Worm (Caenorhabditis elegans): ENCODE data around the gene set-16.
A peak's percentile ranks its signal among the peaks of the same experiment; 100 is the strongest.

set-16 gene

ce11 chrIII:13660123-13660522 lies 16.4 kb downstream of the set-16 start:
- TF ChIP-seq pha-4 (tag; optimal IDR thresholded peaks at IDR 0.05): no peak
- TF ChIP-seq sea-2 (GFP tag; optimal IDR thresholded peaks at IDR 0.05): no peak
- TF ChIP-seq egl-27 (tag; optimal IDR thresholded peaks at IDR 0.05): no peak
- no peak for TF ChIP-seq jun-1 (tag; optimal IDR thresholded peaks at IDR 0.05)
- no peak for TF ChIP-seq nhr-77 (tag; optimal IDR thresholded peaks at IDR 0.05)
- TF ChIP-seq ceh-9 (tag; optimal IDR thresholded peaks at IDR 0.05): no peak
- no peak for TF ChIP-seq daf-12 (tag; optimal IDR thresholded peaks at IDR 0.05)
- TF ChIP-seq skn-1 (tag; optimal IDR thresholded peaks at IDR 0.05): no peak
- no peak for TF ChIP-seq nhr-237 (tag; optimal IDR thresholded peaks at IDR 0.05)
- no peak for TF ChIP-seq fos-1 (tag; optimal IDR thresholded peaks at IDR 0.05)
- no peak for TF ChIP-seq zag-1 (tag; optimal IDR thresholded peaks at IDR 0.05)
- no peak for TF ChIP-seq lin-39 (tag; optimal IDR thresholded peaks at IDR 0.05)
- TF ChIP-seq nhr-67 (tag; optimal IDR thresholded peaks at IDR 0.05): no peak

- TF ChIP-seq unc-62 (GFP tag; optimal IDR thresholded peaks at IDR 0.05) (peak; percentile 6), skn-1 (tag; optimal IDR thresholded peaks at IDR 0.05) (no peak), nhr-11 (tag; optimal IDR thresholded peaks at IDR 0.05) (no peak)
Measured at ce11 chrIII:13666406-13666805, 22.7 kb downstream of the set-16 start.

- no peak for TF ChIP-seq unc-62 (GFP tag; optimal IDR thresholded peaks at IDR 0.05)
- TF ChIP-seq egl-5 (tag; optimal IDR thresholded peaks at IDR 0.05): no peak
- TF ChIP-seq pha-4 (tag; optimal IDR thresholded peaks at IDR 0.05): no peak
- TF ChIP-seq elt-3 (tag; optimal IDR thresholded peaks at IDR 0.05): no peak
- TF ChIP-seq nhr-11 (tag; optimal IDR thresholded peaks at IDR 0.05): no peak
- no peak for TF ChIP-seq R02D3.7 (tag; optimal IDR thresholded peaks at IDR 0.05)
- no peak for TF ChIP-seq nhr-12 (tag; optimal IDR thresholded peaks at IDR 0.05)
- TF ChIP-seq mml-1 (tag; optimal IDR thresholded peaks at IDR 0.05): no peak
- TF ChIP-seq lsy-12 (tag; optimal IDR thresholded peaks at IDR 0.05): no peak
- no peak for TF ChIP-seq ZK546.5 (tag; optimal IDR thresholded peaks at IDR 0.05)
- TF ChIP-seq elt-2 (tag; optimal IDR thresholded peaks at IDR 0.05): no peak
Measured at ce11 chrIII:13667739-13668138, 24.0 kb downstream of the set-16 start, which contains the start of gene flp-15. Gene flp-15, minus strand, starts transcription at chrIII:13667839.

- TF ChIP-seq zag-1 (tag; optimal IDR thresholded peaks at IDR 0.05) (no peak), snpc-4 (tag; optimal IDR thresholded peaks at IDR 0.05) (no peak), mdl-1 (tag; optimal IDR thresholded peaks at IDR 0.05) (no peak), lin-15B (tag; optimal IDR thresholded peaks at IDR 0.05) (no peak), elt-2 (tag; optimal IDR thresholded peaks at IDR 0.05) (no peak), pqm-1 (tag; optimal IDR thresholded peaks at IDR 0.05) (no peak), elt-1 (tag; optimal IDR thresholded peaks at IDR 0.05) (no peak), ama-1 (optimal IDR thresholded peaks at IDR 0.05) (no peak), egl-27 (tag; optimal IDR thresholded peaks at IDR 0.05) (no peak)
Measured at ce11 chrIII:13669519-13669918, 25.8 kb downstream of the set-16 start.

ce11 chrIII:13672654-13673330 lies 29.1 kb downstream of the set-16 start, which contains the start of gene aqp-11:
Gene aqp-11, plus strand, starts transcription at chrIII:13673280.
- TF ChIP-seq nhr-67 (tag; optimal IDR thresholded peaks at IDR 0.05) (no peak), lin-39 (tag; optimal IDR thresholded peaks at IDR 0.05) (no peak), nhr-77 (tag; optimal IDR thresholded peaks at IDR 0.05) (no peak), elt-2 (tag; optimal IDR thresholded peaks at IDR 0.05) (peak; percentile 71), pha-4 (tag; optimal IDR thresholded peaks at IDR 0.05) (peak; percentile 19), skn-1 (tag; optimal IDR thresholded peaks at IDR 0.05) (peak; percentile 99), pqm-1 (tag; optimal IDR thresholded peaks at IDR 0.05) (peak; percentile 66), ceh-16 (tag; optimal IDR thresholded peaks at IDR 0.05) (no peak)

ce11 chrIII:13678761-13679495 lies 35.2 kb downstream of the set-16 start, which contains the start of gene sid-2:
Gene sid-2, plus strand, starts transcription at chrIII:13679445.
- peak; percentile 57 for TF ChIP-seq pqm-1 (tag; optimal IDR thresholded peaks at IDR 0.05)
- no peak for TF ChIP-seq nhr-28 (tag; optimal IDR thresholded peaks at IDR 0.05)
- TF ChIP-seq nhr-25 (tag; optimal IDR thresholded peaks at IDR 0.05): no peak
- TF ChIP-seq elt-2 (tag; optimal IDR thresholded peaks at IDR 0.05): peak; percentile 78
- TF ChIP-seq pha-4 (tag; optimal IDR thresholded peaks at IDR 0.05): peak; percentile 39
